Fruit fly (Drosophila melanogaster) whole organism, pupa: ENCODE data around the gene Cpr78Ca.

Experiments used
- CG10348 ChIP-seq: fragments of 200-800 bp; sonication (Bioruptor generic); IDR thresholded peaks from 2 replicates; pipeline ENCODE4 v1.3.6; 2022; ENCODE audit warnings: missing biosample characterization, missing genetic modification characterization
- CG12605 ChIP-seq: fragments of 200-800 bp; sonication (Bioruptor generic); IDR thresholded peaks from 2 replicates; pipeline ENCODE4 v1.3.6; 2022; ENCODE audit warnings: missing biosample characterization, missing genetic modification characterization
- CG13204 ChIP-seq: fragments of 200-800 bp; sonication (Bioruptor generic); optimal IDR thresholded peaks from 2 replicates; lab custom pipeline; 2018; ENCODE audit warnings: missing biosample characterization, mild to moderate bottlenecking, missing genetic modification characterization, moderate library complexity
- CG14655 ChIP-seq: fragments of 200-800 bp; sonication (Bioruptor generic); optimal IDR thresholded peaks from 3 replicates; lab custom pipeline; 2017; ENCODE audit warnings: mild to moderate bottlenecking, missing biosample characterization, missing genetic modification reagents, missing genetic modification characterization
- CG15710 ChIP-seq: fragments of 200-800 bp; sonication (Bioruptor generic); optimal IDR thresholded peaks from 2 replicates; lab custom pipeline; 2018; ENCODE audit warnings: missing biosample characterization, mild to moderate bottlenecking, missing genetic modification characterization, moderate library complexity
- CG17806 ChIP-seq: fragments of 200-800 bp; sonication (Bioruptor generic); optimal IDR thresholded peaks from 2 replicates; lab custom pipeline; 2018; ENCODE audit warnings: missing biosample characterization, mild to moderate bottlenecking, missing genetic modification characterization, moderate library complexity
- CG32121 ChIP-seq: fragments of 200-800 bp; sonication (Bioruptor generic); IDR thresholded peaks from 2 replicates; pipeline ENCODE4 v1.3.6; 2022; ENCODE audit warnings: missing biosample characterization, missing genetic modification characterization
- CG34367 ChIP-seq: fragments of 200-800 bp; sonication (Bioruptor generic); optimal IDR thresholded peaks from 2 replicates; lab custom pipeline; 2018; ENCODE audit warnings: missing biosample characterization, mild to moderate bottlenecking, missing genetic modification characterization
- CG4496 ChIP-seq: fragments of 200-800 bp; sonication (Bioruptor generic); IDR thresholded peaks from 3 replicates; pipeline ENCODE4 v1.3.6; 2022; ENCODE audit warnings: missing biosample characterization, missing genetic modification characterization
- CG8159 ChIP-seq: fragments of 200-800 bp; sonication (Bioruptor generic); optimal IDR thresholded peaks from 3 replicates; lab custom pipeline; 2018; ENCODE audit warnings: missing biosample characterization, mild to moderate bottlenecking, missing genetic modification characterization, moderate library complexity
- CG8301 ChIP-seq: fragments of 200-800 bp; sonication (Bioruptor generic); optimal IDR thresholded peaks from 2 replicates; lab custom pipeline; 2018; ENCODE audit warnings: missing biosample characterization, mild to moderate bottlenecking, missing genetic modification characterization
- CG9948 ChIP-seq: fragments of 200-800 bp; sonication (Bioruptor generic); optimal IDR thresholded peaks from 2 replicates; lab custom pipeline; 2018; ENCODE audit warnings: missing biosample characterization, mild to moderate bottlenecking, missing genetic modification characterization, moderate library complexity
- D1 ChIP-seq: fragments of 200-800 bp; sonication (Bioruptor generic); optimal IDR thresholded peaks from 2 replicates; lab custom pipeline; 2018; ENCODE audit warnings: missing biosample characterization, mild to moderate bottlenecking, missing genetic modification characterization, moderate library complexity
- EcR ChIP-seq: fragments of 200-800 bp; sonication (Bioruptor generic); optimal IDR thresholded peaks from 3 replicates; lab custom pipeline; 2019; ENCODE audit warnings: missing biosample characterization, missing genetic modification characterization, mild to moderate bottlenecking, moderate library complexity, missing genetic modification reagents
- Ets98B ChIP-seq: fragments of 200-800 bp; sonication (Bioruptor generic); IDR thresholded peaks from 2 replicates; pipeline ENCODE4 v1.3.6; 2022; ENCODE audit warnings: missing biosample characterization, missing genetic modification characterization
- Pif1A ChIP-seq: fragments of 200-800 bp; sonication (Bioruptor generic); optimal IDR thresholded peaks from 3 replicates; lab custom pipeline; 2016; ENCODE audit warnings: missing biosample characterization, missing genetic modification characterization
- Pif1B ChIP-seq: fragments of 200-800 bp; sonication (Bioruptor generic); optimal IDR thresholded peaks from 3 replicates; lab custom pipeline; 2016; ENCODE audit warnings: missing biosample characterization, missing genetic modification characterization
- Snoo ChIP-seq: fragments of 200-800 bp; sonication (Bioruptor generic); optimal IDR thresholded peaks from 3 replicates; lab custom pipeline; 2017; ENCODE audit warnings: missing biosample characterization, mild to moderate bottlenecking, missing genetic modification characterization, inconsistent platforms
- fd96Ca ChIP-seq: fragments of 200-800 bp; sonication (Bioruptor generic); IDR thresholded peaks from 3 replicates; pipeline ENCODE4 v1.3.6; 2022; ENCODE audit warnings: missing biosample characterization, missing genetic modification characterization
- gl ChIP-seq: fragments of 200-800 bp; sonication (Bioruptor generic); optimal IDR thresholded peaks from 2 replicates; lab custom pipeline; 2018; ENCODE audit warnings: missing biosample characterization, mild to moderate bottlenecking, missing genetic modification characterization
- rn ChIP-seq: fragments of 200-800 bp; sonication (Bioruptor generic); IDR thresholded peaks from 2 replicates; pipeline ENCODE4 v1.3.6; 2022; ENCODE audit warnings: missing biosample characterization, missing genetic modification characterization

The Cpr78Ca gene

DNA sequence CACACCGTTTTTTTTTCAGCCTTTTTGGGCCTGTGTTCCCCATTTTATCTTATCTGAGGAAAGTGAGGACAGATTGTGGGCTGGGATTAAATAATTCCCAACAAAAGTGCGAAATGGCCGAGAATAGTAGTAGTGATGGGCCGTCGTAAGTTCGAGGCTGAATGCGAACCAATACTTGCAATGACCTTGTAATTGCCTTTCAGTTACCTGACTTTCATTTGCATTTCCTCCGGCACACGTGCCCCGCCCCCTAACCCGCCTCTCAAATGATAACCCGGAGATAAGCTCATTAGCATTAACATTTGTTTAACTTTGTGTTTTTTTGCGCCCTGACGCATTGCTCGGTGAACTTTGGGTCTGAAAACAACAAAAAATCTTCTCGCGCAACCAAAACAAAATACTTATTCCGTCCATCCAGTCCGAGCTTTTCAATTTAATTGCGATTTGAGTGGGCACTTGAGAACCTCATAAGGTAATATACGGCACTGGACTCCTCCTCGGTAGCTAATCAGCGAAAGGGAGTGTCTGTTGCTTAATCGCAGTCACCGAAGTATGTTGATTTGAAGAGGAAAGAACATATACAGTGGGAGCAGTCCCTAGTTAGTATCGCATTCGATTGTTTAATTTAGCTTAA is 14.6 kb downstream of the Cpr78Ca start:
- TF ChIP-seq CG15710 = no peak
- no peak for TF ChIP-seq CG34367 (tag; lab: Kevin White, UChicago)
- TF ChIP-seq CG8301 (tag; lab: Kevin White, UChicago) = no peak
- no peak for TF ChIP-seq CG8159 (tag; lab: Kevin White, UChicago)
- TF ChIP-seq CG9948 (tag; lab: Kevin White, UChicago) = no peak
- no peak for TF ChIP-seq D1

- TF ChIP-seq rn (GFP tag; lab: Robert Waterston, UW) (no peak), CG12605 (0 out of 2 replicates have a peak, but pooled peaks have one; percentile 18), CG9948 (tag; lab: Kevin White, UChicago) (peak; percentile 38), Snoo (tag; lab: Kevin White, UChicago) (peak; percentile 12), Ets98B (GFP tag; lab: Robert Waterston, UW) (peak; percentile 17; the same call in 1 of the 2 replicates), CG17806 (tag; lab: Kevin White, UChicago) (peak; percentile 19), CG34367 (tag; lab: Kevin White, UChicago) (no peak), CG10348 (no peak), CG13204 (GFP tag; lab: Kevin White, UChicago) (no peak), CG14655 (GFP tag; lab: Kevin White, UChicago) (no peak), Pif1A (GFP tag; lab: Kevin White, UChicago) (no peak), CG8159 (tag; lab: Kevin White, UChicago) (peak; percentile 45), CG15710 (peak; percentile 5)
These were observed 16.0 kb downstream of the Cpr78Ca start for dm6 chr3L:21276296-21277257.

- TF ChIP-seq CG12605 (no peak), CG34367 (tag; lab: Kevin White, UChicago) (no peak), CG8301 (tag; lab: Kevin White, UChicago) (no peak), CG8159 (tag; lab: Kevin White, UChicago) (no peak), Ets98B (GFP tag; lab: Robert Waterston, UW) (no peak), Pif1A (GFP tag; lab: Kevin White, UChicago) (no peak), Pif1B (GFP tag; lab: Kevin White, UChicago) (no peak), D1 (no peak)
These were observed 16.7 kb downstream of the Cpr78Ca start for dm6 chr3L:21275921-21276295.

DNA sequence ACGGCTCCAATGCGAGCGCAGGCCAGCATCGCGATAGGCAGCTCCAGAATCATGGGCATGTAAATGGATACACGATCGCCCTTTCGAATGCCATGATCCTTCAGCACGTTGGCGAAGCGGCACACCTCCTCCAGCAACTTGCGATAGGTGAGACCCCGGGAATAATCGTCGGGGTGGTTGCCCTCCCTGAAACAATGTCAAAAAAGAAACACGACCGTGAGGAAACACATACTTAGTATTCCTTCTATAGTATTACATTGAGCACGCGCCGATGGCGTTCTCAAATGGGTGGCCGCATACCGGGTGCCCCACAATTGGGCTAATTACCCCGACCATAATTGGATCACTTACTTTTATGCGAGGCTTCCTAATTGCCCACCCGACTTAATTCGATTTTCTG is 19.1 kb downstream of the Cpr78Ca start:
- no peak for TF ChIP-seq CG8159 (tag; lab: Kevin White, UChicago)
- TF ChIP-seq gl (tag; lab: Kevin White, UChicago) = no peak

- TF ChIP-seq CG10348 (no peak), Snoo (tag; lab: Kevin White, UChicago) (no peak), gl (tag; lab: Kevin White, UChicago) (no peak), CG17806 (tag; lab: Kevin White, UChicago) (no peak), CG34367 (tag; lab: Kevin White, UChicago) (no peak), CG9948 (tag; lab: Kevin White, UChicago) (no peak), fd96Ca (GFP tag; lab: Robert Waterston, UW) (no peak), CG4496 (GFP tag; lab: Robert Waterston, UW) (no peak), Ets98B (GFP tag; lab: Robert Waterston, UW) (no peak)
These were observed 22.1 kb downstream of the Cpr78Ca start, which contains the start of gene CG9389 for dm6 chr3L:21270480-21270879. CG9389 (minus strand) TSS chr3L:21270580.

DNA sequence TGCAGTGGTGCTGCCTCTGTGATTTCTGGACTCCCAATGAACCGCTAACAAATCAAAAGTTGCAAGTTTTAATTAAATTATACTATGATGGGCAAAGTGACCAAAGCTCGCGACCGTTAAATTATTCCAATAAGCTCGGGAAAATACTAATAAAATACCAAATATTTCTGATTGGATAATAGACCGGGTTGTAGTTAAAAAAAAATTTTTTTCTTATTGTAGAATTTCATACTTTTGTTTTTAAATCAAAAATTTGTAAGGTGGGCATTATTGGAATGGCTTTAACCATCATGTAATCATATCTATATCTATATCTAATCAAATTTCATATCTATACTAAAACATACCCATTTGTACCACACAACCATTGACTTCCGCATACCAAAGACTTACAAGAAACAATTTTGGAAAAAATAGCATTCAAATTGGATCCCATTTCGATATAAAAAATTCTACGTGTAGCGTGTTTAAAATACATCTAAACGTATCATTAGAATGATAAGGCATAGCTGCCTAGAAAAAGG is 24.7 kb downstream of the Cpr78Ca start, which contains the start of gene CG9391:
TSS of gene CG9391 (minus strand) at position 474 of the 524 bp plus-strand sequence.
- TF ChIP-seq CG8301 (tag; lab: Kevin White, UChicago) (no peak), CG32121 (GFP tag; lab: Robert Waterston, UW) (no peak), CG34367 (tag; lab: Kevin White, UChicago) (no peak), CG8159 (tag; lab: Kevin White, UChicago) (no peak), CG4496 (GFP tag; lab: Robert Waterston, UW) (no peak), CG15710 (no peak), EcR (GFP tag; lab: Kevin White, UChicago) (no peak), CG13204 (GFP tag; lab: Kevin White, UChicago) (no peak), CG17806 (tag; lab: Kevin White, UChicago) (no peak), CG9948 (tag; lab: Kevin White, UChicago) (no peak), Snoo (tag; lab: Kevin White, UChicago) (no peak), fd96Ca (GFP tag; lab: Robert Waterston, UW) (no peak), CG14655 (GFP tag; lab: Kevin White, UChicago) (no peak), Pif1B (GFP tag; lab: Kevin White, UChicago) (no peak), gl (tag; lab: Kevin White, UChicago) (no peak), Pif1A (GFP tag; lab: Kevin White, UChicago) (no peak), rn (GFP tag; lab: Robert Waterston, UW) (no peak)
